Worm (Caenorhabditis elegans): ENCODE measurements around the gene C25F9.4.

The C25F9.4 gene

DNA sequence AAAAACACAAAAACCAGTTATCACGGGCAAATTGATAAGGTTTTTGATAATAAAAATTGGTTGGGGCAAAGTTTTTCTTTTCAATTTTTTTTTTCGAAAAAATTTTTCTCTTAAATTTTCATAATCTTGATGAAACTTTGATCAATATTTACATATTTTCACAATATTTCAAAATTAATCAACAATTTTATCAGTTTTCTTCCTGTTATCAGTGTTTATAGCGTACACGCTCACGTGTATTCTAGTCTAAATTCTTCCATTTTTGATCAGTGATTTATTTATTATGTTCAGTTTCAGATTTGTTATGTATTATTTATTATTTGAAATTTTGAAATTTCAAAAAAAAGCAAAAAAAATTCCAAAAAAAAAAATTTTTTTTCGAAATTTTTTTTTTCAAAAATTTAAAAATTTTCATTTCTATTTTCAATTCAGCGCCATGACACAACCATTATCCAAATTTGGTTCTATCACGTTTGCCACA, 39.3 kb downstream of the C25F9.4 start, which contains the start of gene nceh-1:
Gene nceh-1, plus strand, starts transcription at position 431 of the 481 bp plus-strand sequence.
- no peak for TF ChIP-seq unc-62 (GFP tag; optimal IDR thresholded peaks at IDR 0.05)

DNA sequence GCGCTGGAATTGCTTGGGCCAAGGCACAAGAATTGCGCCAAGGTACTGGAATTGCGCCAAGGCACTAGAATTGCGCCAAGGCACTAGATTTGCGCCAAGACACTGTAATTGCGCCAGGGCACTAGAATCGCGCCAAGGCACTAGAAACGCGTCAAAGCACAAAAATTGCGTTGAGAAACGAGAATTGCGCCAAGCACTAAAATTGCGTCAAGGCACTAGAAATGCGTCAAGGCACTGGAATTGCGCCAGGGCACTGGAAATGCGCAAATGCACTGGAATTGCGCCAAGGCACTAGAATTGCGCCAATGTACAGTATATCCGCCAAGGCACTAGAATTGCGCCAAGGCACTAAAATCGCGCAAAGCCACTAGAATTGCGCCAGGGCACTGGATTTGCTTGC, 44.6 kb downstream of the C25F9.4 start:
- no peak for TF ChIP-seq unc-62 (GFP tag; optimal IDR thresholded peaks at IDR 0.05)

DNA sequence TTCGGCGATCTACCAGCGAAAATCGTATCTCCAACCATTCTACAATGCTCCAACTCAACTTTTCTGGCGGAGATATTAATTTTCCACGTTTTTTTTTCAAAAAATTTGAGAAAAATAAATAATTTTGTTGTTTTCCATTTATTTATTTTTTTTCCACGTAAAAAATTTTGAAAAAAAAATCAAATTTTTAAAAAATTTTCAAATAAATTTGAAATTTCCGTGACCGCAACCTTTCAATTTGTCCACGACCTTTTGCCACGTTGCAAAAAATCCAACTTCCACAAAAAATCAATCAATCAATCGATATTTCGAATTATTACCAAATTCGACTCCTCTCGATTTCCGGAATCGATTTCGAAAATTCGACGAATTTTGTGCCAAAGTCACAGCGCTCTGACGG, 45.1 kb downstream of the C25F9.4 start, which contains the start of gene Y43F8A.2:
Gene Y43F8A.2, plus strand, starts transcription at position 301 of the 400 bp plus-strand sequence.
- TF ChIP-seq unc-62 (GFP tag; optimal IDR thresholded peaks at IDR 0.05) = no peak

DNA sequence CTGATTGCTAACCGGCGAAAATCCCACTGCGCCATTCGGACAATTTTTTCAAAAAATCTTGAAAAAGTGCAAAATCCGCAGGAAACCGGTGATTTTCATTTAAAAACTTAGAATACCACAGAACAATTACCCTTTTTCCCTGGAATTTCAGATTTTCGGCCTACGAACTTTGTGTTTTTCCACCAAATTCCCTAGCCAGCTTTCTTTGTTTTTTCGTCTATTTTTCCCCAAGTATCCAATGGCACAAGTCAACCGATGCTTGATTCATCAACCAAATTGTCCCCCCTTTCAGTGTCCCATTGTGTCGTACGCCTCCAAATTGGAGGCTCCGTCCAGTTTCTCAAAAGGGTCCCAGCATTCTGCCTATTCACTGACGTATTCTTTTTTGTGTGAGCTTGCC, 46.2 kb downstream of the C25F9.4 start, which contains the start of gene Y43F8A.1:
Gene Y43F8A.1, plus strand, starts transcription at position 301 of the 400 bp plus-strand sequence.
- TF ChIP-seq unc-62 (GFP tag; optimal IDR thresholded peaks at IDR 0.05) = no peak

DNA sequence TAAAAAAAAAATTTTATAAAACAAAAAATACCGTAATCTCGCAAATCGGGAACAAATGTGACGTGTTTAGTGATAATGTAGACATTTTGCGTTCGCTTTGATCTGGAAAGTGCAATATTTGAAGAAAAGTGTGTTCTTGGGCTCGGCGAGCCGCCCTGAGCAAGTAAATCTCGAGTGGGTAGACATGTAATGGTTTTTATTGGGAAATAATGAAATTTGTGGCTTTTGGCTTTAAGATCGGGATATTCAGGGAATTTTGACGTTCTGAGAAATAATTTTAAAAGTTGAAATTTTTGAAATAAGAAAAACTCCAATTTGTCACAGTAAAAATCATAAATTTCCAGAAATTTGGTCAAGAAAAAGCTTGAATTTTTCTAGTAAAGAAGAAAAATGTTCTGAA, 53.8 kb downstream of the C25F9.4 start, which contains the start of gene C14B4.2:
Gene C14B4.2, minus strand, starts transcription at position 101 of the 400 bp plus-strand sequence.
- TF ChIP-seq unc-62 (GFP tag; optimal IDR thresholded peaks at IDR 0.05) = no peak

All from whole organism, dauer.